Worm (Caenorhabditis elegans): ENCODE data around the gene F59E12.17.

- TF ChIP-seq ama-1 (optimal IDR thresholded peaks at IDR 0.05) = no peak
- TF ChIP-seq tbx-2 (tag; optimal IDR thresholded peaks at IDR 0.05) = no peak
- TF ChIP-seq ceh-34 (tag; optimal IDR thresholded peaks at IDR 0.05) = no peak
- no peak for TF ChIP-seq fkh-10 (GFP tag; optimal IDR thresholded peaks at IDR 0.05)
- TF ChIP-seq lin-11 (tag; optimal IDR thresholded peaks at IDR 0.05) = no peak
- TF ChIP-seq pha-4 (tag; optimal IDR thresholded peaks at IDR 0.05) = no peak
- no peak for TF ChIP-seq nhr-232 (tag; optimal IDR thresholded peaks at IDR 0.05)
- TF ChIP-seq ceh-48 (tag; optimal IDR thresholded peaks at IDR 0.05) = no peak
- no peak for TF ChIP-seq unc-86 (tag; optimal IDR thresholded peaks at IDR 0.05)
Measured at ce11 chrII:5642110-5642509, 7.2 kb downstream of the F59E12.17 start.

All from whole organism, late embryonic.